Worm (Caenorhabditis elegans) whole organism, L3 larva: ENCODE data around the gene pqn-8.

Source experiments
- R02D3.7 ChIP-seq: fragments of 150-350 bp; optimal IDR thresholded peaks from 2 replicates; lab custom pipeline; 2014; ENCODE audit warnings: missing biosample characterization, missing genetic modification characterization
- aly-2 ChIP-seq: fragments of 150-350 bp; optimal IDR thresholded peaks from 2 replicates; lab custom pipeline; 2014; ENCODE audit warnings: missing biosample characterization, missing genetic modification characterization
- elt-1 ChIP-seq: fragments of 150-350 bp; optimal IDR thresholded peaks from 2 replicates; lab custom pipeline; 2014; ENCODE audit warnings: missing biosample characterization, missing genetic modification characterization
- eor-1 ChIP-seq, 2 experiments: fragments of 150-350 bp; optimal IDR thresholded peaks; 2 replicates each; lab custom pipeline; 2014 to 2018; ENCODE audit warnings: missing biosample characterization in 2 of 2, missing genetic modification characterization in 2 of 2
- jun-1 ChIP-seq: fragments of 150-350 bp; optimal IDR thresholded peaks from 2 replicates; lab custom pipeline; 2014; ENCODE audit warnings: missing biosample characterization, missing genetic modification reagents, missing genetic modification characterization
- mml-1 ChIP-seq: fragments of 150-350 bp; sonication (generic microtip); optimal IDR thresholded peaks from 3 replicates; lab custom pipeline; 2014; ENCODE audit warnings: missing biosample characterization, missing genetic modification characterization
- nhr-237 ChIP-seq: fragments of 150-350 bp; optimal IDR thresholded peaks from 2 replicates; lab custom pipeline; 2014; ENCODE audit warnings: missing biosample characterization, missing genetic modification characterization
- nhr-28 ChIP-seq: fragments of 150-350 bp; optimal IDR thresholded peaks from 2 replicates; lab custom pipeline; 2014; ENCODE audit warnings: missing biosample characterization, missing genetic modification characterization
- nhr-76 ChIP-seq: fragments of 150-350 bp; sonication (generic microtip); optimal IDR thresholded peaks from 5 replicates; lab custom pipeline; 2014; ENCODE audit warnings: missing biosample characterization, missing genetic modification characterization
- pha-4 ChIP-seq: fragments of 150-350 bp; optimal IDR thresholded peaks from 2 replicates; lab custom pipeline; 2014; ENCODE audit warnings: missing biosample characterization, missing genetic modification reagents, missing genetic modification characterization
- skn-1 ChIP-seq: fragments of 150-350 bp; optimal IDR thresholded peaks from 2 replicates; lab custom pipeline; 2014; ENCODE audit warnings: missing biosample characterization, missing genetic modification characterization
- unc-39 ChIP-seq: sonication (generic microtip); optimal IDR thresholded peaks from 4 replicates; lab custom pipeline; 2017; ENCODE audit warnings: missing biosample characterization, missing genetic modification characterization
- unc-62 ChIP-seq: fragments of 150-350 bp; sonication (generic microtip); optimal IDR thresholded peaks from 4 replicates; lab custom pipeline; 2014; ENCODE audit warnings: missing biosample characterization, missing genetic modification reagents, missing genetic modification characterization
- zag-1 ChIP-seq: fragments of 150-350 bp; optimal IDR thresholded peaks from 2 replicates; lab custom pipeline; 2014; ENCODE audit warnings: missing biosample characterization, missing genetic modification characterization

ce11 chrIII:10023452-10023851 is 25.7 kb upstream of the pqn-8 start, which contains the start of gene ins-21:
- TF ChIP-seq aly-2 (no peak), nhr-76 (tag; lab: Kevin White, UChicago) (no peak), unc-39 (tag; lab: Kevin White, UChicago) (no peak), jun-1 (tag; lab: Kevin White, UChicago) (no peak), nhr-237 (tag; lab: Kevin White, UChicago) (no peak), eor-1 (tag; optimal IDR thresholded peaks at IDR 0.05; lab: Kevin White, UChicago) (no peak), R02D3.7 (tag; lab: Kevin White, UChicago) (no peak), unc-62 (GFP tag; lab: Kevin White, UChicago) (no peak), skn-1 (tag; lab: Kevin White, UChicago) (no peak), nhr-28 (tag; lab: Kevin White, UChicago) (no peak), mml-1 (tag; lab: Kevin White, UChicago) (no peak), zag-1 (no peak), elt-1 (tag; lab: Kevin White, UChicago) (no peak), pha-4 (tag; lab: Kevin White, UChicago) (no peak)
